In genomic region chrIV:9121545-9121944, ce11 we compare ENCODE assay signal across 7 worm cellular contexts.
A peak's percentile ranks its signal among the peaks of the same experiment; 100 is the strongest.
TF ChIP-seq lines count a peak whose summit lies in the region.

No protein-coding gene starts in this region.

TF ChIP-seq in whole organism, L1 larva, 84 proteins besides CTCF, POLR2A, EP300 and RAD21 (continues in another document):
- TF ChIP-seq ztf-11 (tag; optimal IDR thresholded peaks at IDR 0.05; lab: Kevin White, UChicago) (no peak), lin-14 (GFP tag; optimal IDR thresholded peaks at IDR 0.05; lab: Kevin White, UChicago) (peak; percentile 94), egl-13 (tag; optimal IDR thresholded peaks at IDR 0.05; lab: Kevin White, UChicago) (no peak), blmp-1 (tag; optimal IDR thresholded peaks at IDR 0.05; lab: Kevin White, UChicago) (peak; percentile 75), pax-3 (tag; optimal IDR thresholded peaks at IDR 0.05; lab: Kevin White, UChicago) (no peak), fkh-10 (GFP tag; optimal IDR thresholded peaks at IDR 0.05; lab: Kevin White, UChicago) (no peak), aha-1 (tag; optimal IDR thresholded peaks at IDR 0.05; lab: Kevin White, UChicago) (no peak), unc-30 (tag; optimal IDR thresholded peaks at IDR 0.05; lab: Kevin White, UChicago) (no peak), efl-1 (optimal IDR thresholded peaks at IDR 0.05; lab: Kevin White, UChicago) (peak; percentile 56 to 65), efl-1 (GFP tag; optimal IDR thresholded peaks at IDR 0.05 in 1 of 2; lab: Kevin White, UChicago) (no peak), zip-4 (GFP tag; optimal IDR thresholded peaks at IDR 0.05; lab: Kevin White, UChicago) (no peak), tbx-2 (tag; optimal IDR thresholded peaks at IDR 0.05; lab: Kevin White, UChicago) (peak; percentile 57), ceh-8 (GFP tag; optimal IDR thresholded peaks at IDR 0.05; lab: Kevin White, UChicago) (no peak)

TF ChIP-seq in whole organism, L2 larva, 48 proteins besides CTCF, POLR2A, EP300 and RAD21 (continues in another document):
- no peak for TF ChIP-seq peb-1 (tag; optimal IDR thresholded peaks at IDR 0.05; lab: Kevin White, UChicago)
- no peak for TF ChIP-seq sem-4 (tag; optimal IDR thresholded peaks at IDR 0.05; lab: Kevin White, UChicago)
- no peak for TF ChIP-seq ceh-82 (tag; optimal IDR thresholded peaks at IDR 0.05; lab: Kevin White, UChicago)
- TF ChIP-seq nhr-77 (tag; optimal IDR thresholded peaks at IDR 0.05; lab: Kevin White, UChicago), result no peak
- peak; percentile 66 to 79 for TF ChIP-seq mdl-1 (tag; optimal IDR thresholded peaks at IDR 0.05; lab: Kevin White, UChicago)
- peak; percentile 71 for TF ChIP-seq sma-3 (GFP tag; optimal IDR thresholded peaks at IDR 0.05; lab: Kevin White, UChicago)
- TF ChIP-seq C34F6.9 (tag; optimal IDR thresholded peaks at IDR 0.05; lab: Kevin White, UChicago), result peak; percentile 64
- TF ChIP-seq F13H6.1 (tag; optimal IDR thresholded peaks at IDR 0.05; lab: Kevin White, UChicago), result peak; percentile 58
- peak in 1 of 2 experiments; percentile 50 for TF ChIP-seq lsy-2 (tag; optimal IDR thresholded peaks at IDR 0.05; lab: Kevin White, UChicago)
- no peak for TF ChIP-seq skn-1 (tag; optimal IDR thresholded peaks at IDR 0.05; lab: Kevin White, UChicago)
- TF ChIP-seq sma-9 (GFP tag; optimal IDR thresholded peaks at IDR 0.05; lab: Kevin White, UChicago), result peak; percentile 56
- TF ChIP-seq sma-9 (tag; optimal IDR thresholded peaks at IDR 0.05; lab: Kevin White, UChicago), result no peak
- TF ChIP-seq nhr-21 (tag; optimal IDR thresholded peaks at IDR 0.05; lab: Kevin White, UChicago), result peak; percentile 67
- no peak for TF ChIP-seq lin-39 (tag; optimal IDR thresholded peaks at IDR 0.05; lab: Kevin White, UChicago)

TF ChIP-seq in whole organism, L3 larva, 47 proteins besides CTCF, POLR2A, EP300 and RAD21 (continues in another document):
- TF ChIP-seq nhr-43 (tag; optimal IDR thresholded peaks at IDR 0.05; lab: Kevin White, UChicago; ENCODE audit: poor library complexity, severe bottlenecking), result peak; percentile 81
- no peak for TF ChIP-seq R02D3.7 (tag; optimal IDR thresholded peaks at IDR 0.05; lab: Kevin White, UChicago)
- TF ChIP-seq lin-15B (tag; optimal IDR thresholded peaks at IDR 0.05; lab: Kevin White, UChicago), result peak; percentile 31
- no peak for TF ChIP-seq snpc-4 (tag; optimal IDR thresholded peaks at IDR 0.05; lab: Kevin White, UChicago)
- no peak for TF ChIP-seq nhr-76 (tag; optimal IDR thresholded peaks at IDR 0.05; lab: Kevin White, UChicago)
- TF ChIP-seq nhr-23 (tag; optimal IDR thresholded peaks at IDR 0.05; lab: Kevin White, UChicago), result peak; percentile 65
- peak; percentile 63 for TF ChIP-seq nhr-25 (tag; optimal IDR thresholded peaks at IDR 0.05; lab: Kevin White, UChicago)
- no peak for TF ChIP-seq aly-2 (tag; optimal IDR thresholded peaks at IDR 0.05; lab: Kevin White, UChicago)
- TF ChIP-seq nhr-77 (tag; optimal IDR thresholded peaks at IDR 0.05; lab: Kevin White, UChicago), result no peak
- no peak for TF ChIP-seq nhr-67 (tag; optimal IDR thresholded peaks at IDR 0.05; lab: Kevin White, UChicago)
- no peak for TF ChIP-seq tbx-2 (tag; optimal IDR thresholded peaks at IDR 0.05; lab: Kevin White, UChicago)
- no peak for TF ChIP-seq eor-1 (tag; optimal IDR thresholded peaks at IDR 0.05; lab: Kevin White, UChicago)
- no peak for TF ChIP-seq ztf-4 (tag; optimal IDR thresholded peaks at IDR 0.05; lab: Kevin White, UChicago)
- no peak for TF ChIP-seq elt-2 (tag; optimal IDR thresholded peaks at IDR 0.05; lab: Kevin White, UChicago)

TF ChIP-seq in whole organism, L4 larva, 104 proteins besides CTCF, POLR2A, EP300 and RAD21 (continues in another document):
- no peak for TF ChIP-seq nhr-10 (tag; optimal IDR thresholded peaks at IDR 0.05; lab: Kevin White, UChicago)
- TF ChIP-seq Y48G9A.11 (GFP tag; IDR thresholded peaks at IDR 0.05; lab: Robert Waterston, UW), result no peak
- TF ChIP-seq dpl-1 (GFP tag; optimal IDR thresholded peaks at IDR 0.05; lab: Kevin White, UChicago), result no peak
- peak in 1 of 2 experiments; percentile 23 for TF ChIP-seq hif-1 (tag; optimal IDR thresholded peaks at IDR 0.05; lab: Kevin White, UChicago)
- TF ChIP-seq egl-43 (GFP tag; IDR thresholded peaks at IDR 0.05; lab: Robert Waterston, UW), result no peak
- no peak for TF ChIP-seq T26A8.4 (GFP tag; IDR thresholded peaks at IDR 0.05; lab: Robert Waterston, UW)
- peak; percentile 81 for TF ChIP-seq aha-1 (tag; lab: Kevin White, UChicago)
- no peak for TF ChIP-seq ama-1 (optimal IDR thresholded peaks at IDR 0.05; lab: Kevin White, UChicago)
- no peak for TF ChIP-seq duxl-1 (tag; optimal IDR thresholded peaks at IDR 0.05; lab: Kevin White, UChicago; ENCODE audit: poor library complexity)
- no peak for TF ChIP-seq lin-38 (GFP tag; IDR thresholded peaks at IDR 0.05; lab: Robert Waterston, UW)
- TF ChIP-seq mdl-1 (tag; optimal IDR thresholded peaks at IDR 0.05; lab: Kevin White, UChicago), result peak; percentile 62 to 84
- no peak for TF ChIP-seq unc-62 (GFP tag; optimal IDR thresholded peaks at IDR 0.05 in 1 of 2; lab: Kevin White, UChicago)
- TF ChIP-seq unc-62 (tag; optimal IDR thresholded peaks at IDR 0.05; lab: Kevin White, UChicago), result no peak
- TF ChIP-seq daf-12 (tag; optimal IDR thresholded peaks at IDR 0.05; lab: Kevin White, UChicago), result no peak
- TF ChIP-seq lin-29 (GFP tag; IDR thresholded peaks at IDR 0.05; lab: Robert Waterston, UW), result no peak

TF ChIP-seq in whole organism, late embryonic, 69 proteins besides CTCF, POLR2A, EP300 and RAD21:
- TF ChIP-seq unc-55 (GFP tag; optimal IDR thresholded peaks at IDR 0.05; lab: Kevin White, UChicago) (peak; percentile 9), K09A11.1 (tag; optimal IDR thresholded peaks at IDR 0.05; lab: Kevin White, UChicago; ENCODE audit: insufficient read depth) (no peak), ceh-18 (tag; optimal IDR thresholded peaks at IDR 0.05; lab: Kevin White, UChicago) (peak; percentile 25), rnt-1 (tag; optimal IDR thresholded peaks at IDR 0.05; lab: Kevin White, UChicago) (peak; percentile 11), pat-9 (tag; optimal IDR thresholded peaks at IDR 0.05; lab: Kevin White, UChicago) (no peak), hlh-6 (tag; optimal IDR thresholded peaks at IDR 0.05; lab: Kevin White, UChicago) (no peak), ref-2 (tag; optimal IDR thresholded peaks at IDR 0.05; lab: Kevin White, UChicago) (peak; percentile 31)

TF ChIP-seq in whole organism, mixed stage, embryonic, 35 proteins besides CTCF, POLR2A, EP300 and RAD21:
- peak; percentile 4 for TF ChIP-seq mep-1 (tag; optimal IDR thresholded peaks at IDR 0.05; lab: Kevin White, UChicago)
- no peak for TF ChIP-seq nhr-28 (tag; optimal IDR thresholded peaks at IDR 0.05; lab: Kevin White, UChicago)
- no peak for TF ChIP-seq lsy-2 (tag; optimal IDR thresholded peaks at IDR 0.05; lab: Kevin White, UChicago)
- TF ChIP-seq ces-1 (GFP tag; optimal IDR thresholded peaks at IDR 0.05; lab: Kevin White, UChicago), result no peak
- TF ChIP-seq hlh-1 (tag; optimal IDR thresholded peaks at IDR 0.05; lab: Kevin White, UChicago), result peak; percentile 54
- no peak for TF ChIP-seq sem-2 (GFP tag; optimal IDR thresholded peaks at IDR 0.05; lab: Kevin White, UChicago)
TF ChIP-seq in whole organism, mixed stage, embryonic: peak in this region for 2.

TF ChIP-seq in whole organism, young adult, 124 proteins besides CTCF, POLR2A, EP300 and RAD21:
- TF ChIP-seq mes-4 (tag; optimal IDR thresholded peaks at IDR 0.05; lab: Kevin White, UChicago), result no peak
- no peak for TF ChIP-seq lin-35 (GFP tag; optimal IDR thresholded peaks at IDR 0.05; lab: Kevin White, UChicago)
- peak; percentile 50; the same call in 1 of the 2 replicates for TF ChIP-seq hmg-1.2 (GFP tag; IDR thresholded peaks at IDR 0.05; lab: Robert Waterston, UW)
- 0 out of 2 replicates have a peak, but pooled peaks have one; percentile 20 for TF ChIP-seq mcd-1 (GFP tag; IDR thresholded peaks at IDR 0.05; lab: Robert Waterston, UW)
- TF ChIP-seq lin-40 (tag; optimal IDR thresholded peaks at IDR 0.05; lab: Kevin White, UChicago), result peak; percentile 16
- TF ChIP-seq nfyb-1 (GFP tag; IDR thresholded peaks at IDR 0.05; lab: Robert Waterston, UW), result no peak
- TF ChIP-seq attf-5 (GFP tag; optimal IDR thresholded peaks at IDR 0.05; lab: Kevin White, UChicago), result peak; percentile 8
- no peak for TF ChIP-seq ztf-22 (GFP tag; optimal IDR thresholded peaks at IDR 0.05; lab: Kevin White, UChicago)
